Worm (Caenorhabditis elegans) whole organism, mixed stage, embryonic: ENCODE measurements around the gene alh-7.

Experiments
- elt-3 ChIP-seq: fragments of 150-350 bp; optimal IDR thresholded peaks from 2 replicates; lab custom pipeline; 2014; ENCODE audit warnings: missing biosample characterization, missing genetic modification characterization
- lsy-2 ChIP-seq: fragments of 150-350 bp; optimal IDR thresholded peaks from 2 replicates; lab custom pipeline; 2014; ENCODE audit warnings: missing biosample characterization, missing genetic modification characterization
- mls-2 ChIP-seq: sonication (generic microtip); optimal IDR thresholded peaks from 2 replicates; lab custom pipeline; 2016; ENCODE audit warnings: mild to moderate bottlenecking, missing genetic modification characterization, moderate library complexity, missing compliant biosample characterization
- unc-120 ChIP-seq: sonication (generic microtip); optimal IDR thresholded peaks from 2 replicates; lab custom pipeline; 2017; ENCODE audit warnings: missing genetic modification characterization, missing compliant biosample characterization; ENCODE audit not compliant: poor library complexity, severe bottlenecking
- ztf-11 ChIP-seq: fragments of 150-350 bp; optimal IDR thresholded peaks from 2 replicates; lab custom pipeline; 2014; ENCODE audit warnings: missing biosample characterization, missing genetic modification characterization

ce11 chrII:13500582-13500981 is 9.0 kb upstream of the alh-7 start:
- TF ChIP-seq elt-3 (tag; lab: Kevin White, UChicago), result no peak
- no peak for TF ChIP-seq ztf-11 (tag; lab: Kevin White, UChicago)
- no peak for TF ChIP-seq unc-120
- no peak for TF ChIP-seq lsy-2
- no peak for TF ChIP-seq mls-2 (tag; lab: Kevin White, UChicago)
